Worm (Caenorhabditis elegans): Measurements from ENCODE around the gene B0034.2.

DNA sequence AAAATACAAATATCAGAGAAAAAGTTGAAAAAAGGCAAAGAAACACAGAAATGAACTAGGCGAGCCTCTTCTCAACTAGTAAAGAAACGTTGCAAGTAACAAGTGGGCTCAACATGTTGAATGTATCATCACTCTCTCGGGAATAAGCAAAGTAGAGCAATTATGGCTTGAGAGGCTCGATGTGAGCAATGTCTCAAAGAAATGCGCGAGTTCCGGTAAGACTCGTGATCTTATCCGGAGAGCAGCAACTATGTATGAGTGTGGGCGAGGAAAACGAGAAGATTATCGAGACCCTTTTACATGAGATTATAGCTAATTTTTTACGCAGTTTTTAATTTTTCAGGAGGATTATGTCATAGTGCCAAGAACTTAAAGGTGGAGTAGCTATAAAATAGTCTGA, 8.0 kb upstream of the B0034.2 start:
- TF ChIP-seq F13H6.1 (tag; optimal IDR thresholded peaks at IDR 0.05) (no peak), aly-2 (tag; optimal IDR thresholded peaks at IDR 0.05) (no peak), unc-55 (GFP tag; optimal IDR thresholded peaks at IDR 0.05) (no peak), nhr-12 (tag; optimal IDR thresholded peaks at IDR 0.05) (no peak), nhr-25 (tag; optimal IDR thresholded peaks at IDR 0.05) (no peak), C34F6.9 (tag; optimal IDR thresholded peaks at IDR 0.05) (no peak), ama-1 (optimal IDR thresholded peaks at IDR 0.05) (no peak), fos-1 (tag; optimal IDR thresholded peaks at IDR 0.05) (no peak), ceh-82 (tag; optimal IDR thresholded peaks at IDR 0.05) (no peak), lin-39 (tag; optimal IDR thresholded peaks at IDR 0.05) (no peak), ztf-4 (tag; optimal IDR thresholded peaks at IDR 0.05) (no peak), egl-27 (tag; optimal IDR thresholded peaks at IDR 0.05) (no peak), ceh-16 (tag; optimal IDR thresholded peaks at IDR 0.05) (no peak)

Data from whole organism, L2 larva.